Fruit fly (Drosophila melanogaster): Measurements from ENCODE around the gene CG34057.

CG34057 gene

DNA sequence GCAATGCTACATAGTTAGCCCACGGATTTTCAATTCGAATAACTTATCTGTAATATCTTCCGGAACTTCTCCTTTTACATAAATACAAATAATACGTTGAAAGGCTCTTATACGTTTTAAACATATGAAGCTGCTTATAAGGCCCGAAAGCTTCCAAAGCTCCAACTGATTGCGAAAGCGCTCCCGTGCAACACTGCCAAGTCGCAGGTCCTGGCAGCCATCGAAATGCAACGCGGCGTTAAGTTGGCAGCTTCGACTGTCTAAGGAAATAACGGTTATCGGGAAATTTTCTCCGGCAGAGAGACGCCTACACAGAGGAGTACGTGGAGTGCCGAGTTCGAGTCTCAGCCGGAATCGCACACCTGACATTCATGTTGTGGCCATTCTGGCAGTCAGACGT, 16.5 kb downstream of the CG34057 start, which contains the start of gene Glut1:
TSS of gene Glut1 (plus strand) at position 393 of the 400 bp plus-strand sequence.
- TF ChIP-seq Clk (GFP tag; optimal IDR thresholded peaks at IDR 0.05) = no peak
- no peak for TF ChIP-seq CG12768 (GFP tag; optimal IDR thresholded peaks at IDR 0.05)
- no peak for TF ChIP-seq Mnt (GFP tag; optimal IDR thresholded peaks at IDR 0.05)
- TF ChIP-seq CG7045 (GFP tag; optimal IDR thresholded peaks at IDR 0.05) = no peak
- TF ChIP-seq CG7101 (tag; optimal IDR thresholded peaks at IDR 0.05) = no peak
- TF ChIP-seq CG5204 (GFP tag; optimal IDR thresholded peaks at IDR 0.05) = no peak
- TF ChIP-seq CG33017 (tag; optimal IDR thresholded peaks at IDR 0.05) = no peak
- no peak for TF ChIP-seq Crg-1 (GFP tag; optimal IDR thresholded peaks at IDR 0.05)
- no peak for TF ChIP-seq tj (GFP tag; optimal IDR thresholded peaks at IDR 0.05)
- no peak for TF ChIP-seq bab1 (GFP tag; optimal IDR thresholded peaks at IDR 0.05)
- TF ChIP-seq CG11617 (GFP tag; optimal IDR thresholded peaks at IDR 0.05) = no peak
- TF ChIP-seq cnc (optimal IDR thresholded peaks at IDR 0.05) = no peak
- no peak for TF ChIP-seq toe (GFP tag; optimal IDR thresholded peaks at IDR 0.05)
- TF ChIP-seq CG14711 (tag; optimal IDR thresholded peaks at IDR 0.05) = no peak
- TF ChIP-seq Hr96 (GFP tag; optimal IDR thresholded peaks at IDR 0.05) = no peak
- no peak for TF ChIP-seq ovo (GFP tag; optimal IDR thresholded peaks at IDR 0.05)
- TF ChIP-seq pad (GFP tag; optimal IDR thresholded peaks at IDR 0.05) = no peak
- no peak for TF ChIP-seq kay (GFP tag; ENCODE audit: borderline replicate concordance)
- no peak for TF ChIP-seq CG1620 (GFP tag; optimal IDR thresholded peaks at IDR 0.05)

DNA sequence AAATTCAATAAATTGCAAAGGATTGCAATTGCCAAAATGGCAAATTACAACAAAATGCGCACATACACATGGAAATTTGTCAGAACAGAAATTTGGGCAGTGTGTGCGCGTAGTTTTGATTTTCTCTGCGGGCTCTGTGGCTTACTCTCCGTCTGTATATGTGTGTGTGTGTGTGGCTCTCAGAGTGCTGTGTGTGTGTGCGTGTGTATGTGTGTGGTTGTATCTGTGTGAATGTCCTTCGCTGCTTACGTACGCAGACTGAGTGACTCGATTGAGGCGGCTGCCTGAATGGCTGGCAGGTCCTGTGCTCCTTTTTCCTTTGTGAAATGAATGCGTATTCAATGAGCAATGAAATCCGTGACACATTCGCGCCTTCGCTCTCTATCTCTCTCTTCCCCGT, 17.7 kb downstream of the CG34057 start:
- TF ChIP-seq CG7045 (GFP tag; optimal IDR thresholded peaks at IDR 0.05) (no peak), CG5204 (GFP tag; optimal IDR thresholded peaks at IDR 0.05) (no peak), CG7101 (tag; optimal IDR thresholded peaks at IDR 0.05) (no peak), cnc (optimal IDR thresholded peaks at IDR 0.05) (no peak), Mnt (GFP tag; optimal IDR thresholded peaks at IDR 0.05) (no peak), bab1 (GFP tag; optimal IDR thresholded peaks at IDR 0.05) (no peak), CG11617 (GFP tag; optimal IDR thresholded peaks at IDR 0.05) (no peak), Hr96 (GFP tag; optimal IDR thresholded peaks at IDR 0.05) (no peak)

DNA sequence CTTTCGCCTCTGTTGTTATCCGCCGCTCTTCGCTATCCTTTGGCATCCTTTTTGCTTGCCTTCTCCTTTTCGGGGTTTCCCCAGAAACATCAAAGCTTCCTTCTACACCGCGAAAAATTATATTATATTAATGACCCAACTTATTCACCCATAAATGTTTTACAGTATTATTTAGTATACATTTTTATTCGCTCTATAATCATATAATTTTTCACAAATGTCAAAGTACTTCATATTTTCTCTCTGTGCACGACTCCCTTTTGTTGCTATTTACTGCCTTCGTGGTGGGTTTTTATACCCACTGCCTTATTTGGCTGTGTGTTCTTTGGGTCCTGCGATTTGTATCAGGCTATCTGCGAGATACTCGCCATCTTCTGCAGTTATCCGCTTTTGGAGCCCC, 20.0 kb downstream of the CG34057 start:
- TF ChIP-seq CG33017 (tag; optimal IDR thresholded peaks at IDR 0.05) = no peak
- no peak for TF ChIP-seq Clk (GFP tag; optimal IDR thresholded peaks at IDR 0.05)
- no peak for TF ChIP-seq Mnt (GFP tag; optimal IDR thresholded peaks at IDR 0.05)
- no peak for TF ChIP-seq ovo (GFP tag; optimal IDR thresholded peaks at IDR 0.05)
- TF ChIP-seq toe (GFP tag; optimal IDR thresholded peaks at IDR 0.05) = no peak
- TF ChIP-seq cic (GFP tag; optimal IDR thresholded peaks at IDR 0.05) = no peak
- no peak for TF ChIP-seq CG7101 (tag; optimal IDR thresholded peaks at IDR 0.05)
- TF ChIP-seq CG7045 (GFP tag; optimal IDR thresholded peaks at IDR 0.05) = no peak
- TF ChIP-seq bab1 (GFP tag; optimal IDR thresholded peaks at IDR 0.05) = no peak
- no peak for TF ChIP-seq Hr96 (GFP tag; optimal IDR thresholded peaks at IDR 0.05)
- TF ChIP-seq CG5204 (GFP tag; optimal IDR thresholded peaks at IDR 0.05) = no peak
- TF ChIP-seq tj (GFP tag; optimal IDR thresholded peaks at IDR 0.05) = no peak
